Fruit fly (Drosophila melanogaster): ENCODE results near the gene b.

DNA sequence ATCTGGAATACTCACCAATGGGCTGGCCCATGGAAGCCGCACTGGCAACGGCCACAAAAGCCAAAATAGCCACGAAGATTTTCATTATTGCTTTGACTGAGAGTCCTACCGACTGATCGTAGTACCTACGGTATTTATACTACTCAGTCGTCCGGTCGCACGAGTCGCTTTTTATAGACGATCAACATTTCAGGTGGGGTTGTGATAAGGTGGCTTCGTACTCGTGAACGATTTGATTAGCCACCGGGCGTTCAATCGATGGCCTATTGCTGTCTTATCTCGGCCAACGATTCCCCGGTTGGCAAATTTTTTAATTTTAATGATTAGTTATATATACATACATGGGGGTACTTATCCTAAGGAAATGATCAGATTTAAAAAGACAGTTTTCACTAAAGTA lies 24.1 kb downstream of the b start, which contains the start of gene CG8997:
- no peak for TF ChIP-seq Abd-B (GFP tag; optimal IDR thresholded peaks at IDR 0.05)
- no peak for TF ChIP-seq lola (GFP tag; optimal IDR thresholded peaks at IDR 0.05)
- no peak for TF ChIP-seq psq (GFP tag; optimal IDR thresholded peaks at IDR 0.05)
- peak; percentile 15 for TF ChIP-seq OdsH (GFP tag; optimal IDR thresholded peaks at IDR 0.05)
